ENCODE assay signal across 5 worm cellular contexts in genomic region chrIII:2401126-2402123, ce11.
TF ChIP-seq lines count a peak whose summit lies in the region.

TSS of gene cic-1 (minus strand) at chrIII:2401221.
TSS of gene strm-1 (plus strand) at chrIII:2402070.

TF ChIP-seq in whole organism, L1 larva, 84 proteins besides CTCF, POLR2A, EP300 and RAD21 (continued from another document and continues in another):
- no peak for TF ChIP-seq zag-1 (tag; optimal IDR thresholded peaks at IDR 0.05; lab: Kevin White, UChicago)
- TF ChIP-seq nhr-11 (tag; optimal IDR thresholded peaks at IDR 0.05; lab: Kevin White, UChicago), result peak; percentile 50
- peak; percentile 95 to 96 for TF ChIP-seq lin-35 (GFP tag; optimal IDR thresholded peaks at IDR 0.05; lab: Kevin White, UChicago)
- peak; percentile 55 for TF ChIP-seq isw-1 (GFP tag; IDR thresholded peaks at IDR 0.05; lab: Robert Waterston, UW)
- no peak for TF ChIP-seq unc-62 (GFP tag; optimal IDR thresholded peaks at IDR 0.05; lab: Kevin White, UChicago)
- peak; percentile 62 for TF ChIP-seq unc-86 (tag; optimal IDR thresholded peaks at IDR 0.05; lab: Kevin White, UChicago)
- peak; percentile 43 for TF ChIP-seq fkh-8 (tag; optimal IDR thresholded peaks at IDR 0.05; lab: Kevin White, UChicago)
- no peak for TF ChIP-seq aha-1 (tag; optimal IDR thresholded peaks at IDR 0.05; lab: Kevin White, UChicago)
- TF ChIP-seq efl-3 (GFP tag; optimal IDR thresholded peaks at IDR 0.05; lab: Kevin White, UChicago), result no peak
- peak; percentile 60 for TF ChIP-seq C16A3.4 (tag; optimal IDR thresholded peaks at IDR 0.05; lab: Kevin White, UChicago)
- no peak for TF ChIP-seq alr-1 (tag; optimal IDR thresholded peaks at IDR 0.05; lab: Kevin White, UChicago; ENCODE audit: borderline replicate concordance)
- TF ChIP-seq lin-39 (tag; optimal IDR thresholded peaks at IDR 0.05; lab: Kevin White, UChicago), result peak; percentile 56
- no peak for TF ChIP-seq nhr-76 (tag; optimal IDR thresholded peaks at IDR 0.05; lab: Kevin White, UChicago)
- TF ChIP-seq fkh-4 (tag; optimal IDR thresholded peaks at IDR 0.05; lab: Kevin White, UChicago; ENCODE audit: borderline replicate concordance), result no peak
- no peak for TF ChIP-seq ets-5 (GFP tag; IDR thresholded peaks at IDR 0.05; lab: Robert Waterston, UW)
- peak; percentile 12 for TF ChIP-seq fos-1 (tag; optimal IDR thresholded peaks at IDR 0.05; lab: Kevin White, UChicago)
- no peak for TF ChIP-seq mef-2 (tag; optimal IDR thresholded peaks at IDR 0.05; lab: Kevin White, UChicago)
- TF ChIP-seq mdl-1 (tag; optimal IDR thresholded peaks at IDR 0.05; lab: Kevin White, UChicago), result no peak
- peak; percentile 66 for TF ChIP-seq tbx-2 (tag; optimal IDR thresholded peaks at IDR 0.05; lab: Kevin White, UChicago)
- no peak for TF ChIP-seq pqm-1 (tag; optimal IDR thresholded peaks at IDR 0.05; lab: Kevin White, UChicago)
- TF ChIP-seq rnt-1 (tag; optimal IDR thresholded peaks at IDR 0.05; lab: Kevin White, UChicago), result no peak
- no peak for TF ChIP-seq lin-13 (GFP tag; optimal IDR thresholded peaks at IDR 0.05; lab: Kevin White, UChicago)
- TF ChIP-seq skn-1 (tag; optimal IDR thresholded peaks at IDR 0.05; lab: Kevin White, UChicago), result peak; percentile 59
- peak; percentile 32 for TF ChIP-seq jun-1 (tag; optimal IDR thresholded peaks at IDR 0.05; lab: Kevin White, UChicago)
- TF ChIP-seq unc-30 (tag; optimal IDR thresholded peaks at IDR 0.05; lab: Kevin White, UChicago), result no peak
- TF ChIP-seq nhr-20 (tag; optimal IDR thresholded peaks at IDR 0.05; lab: Kevin White, UChicago), result no peak
- TF ChIP-seq lin-15B (tag; optimal IDR thresholded peaks at IDR 0.05; lab: Kevin White, UChicago), result peak; percentile 44

TF ChIP-seq in whole organism, L2 larva, 48 proteins besides CTCF, POLR2A, EP300 and RAD21 (continued from another document and continues in another):
- TF ChIP-seq ztf-11 (tag; optimal IDR thresholded peaks at IDR 0.05; lab: Kevin White, UChicago), result no peak
- TF ChIP-seq ztf-1 (GFP tag; conservative IDR thresholded peaks at IDR 0.05; lab: Robert Waterston, UW), result no peak
- no peak for TF ChIP-seq mbf-1 (tag; optimal IDR thresholded peaks at IDR 0.05; lab: Kevin White, UChicago)
- TF ChIP-seq unc-62 (GFP tag; optimal IDR thresholded peaks at IDR 0.05; lab: Kevin White, UChicago), result no peak
- peak; percentile 35 for TF ChIP-seq F13H6.1 (tag; optimal IDR thresholded peaks at IDR 0.05; lab: Kevin White, UChicago)
- peak; percentile 57 for TF ChIP-seq blmp-1 (tag; optimal IDR thresholded peaks at IDR 0.05; lab: Kevin White, UChicago; ENCODE audit: insufficient read depth)
- no peak for TF ChIP-seq elt-3 (tag; optimal IDR thresholded peaks at IDR 0.05; lab: Kevin White, UChicago)
- TF ChIP-seq lin-39 (tag; optimal IDR thresholded peaks at IDR 0.05; lab: Kevin White, UChicago), result no peak
- TF ChIP-seq sem-4 (tag; optimal IDR thresholded peaks at IDR 0.05; lab: Kevin White, UChicago), result peak; percentile 19
- peak; percentile 94 for TF ChIP-seq gmeb-1 (tag; optimal IDR thresholded peaks at IDR 0.05; lab: Kevin White, UChicago)
- peak; percentile 7 for TF ChIP-seq ceh-16 (tag; optimal IDR thresholded peaks at IDR 0.05; lab: Kevin White, UChicago)
- peak; percentile 98 for TF ChIP-seq R02D3.7 (tag; optimal IDR thresholded peaks at IDR 0.05; lab: Kevin White, UChicago)
- TF ChIP-seq zag-1 (tag; optimal IDR thresholded peaks at IDR 0.05; lab: Kevin White, UChicago), result no peak
- TF ChIP-seq nhr-23 (tag; optimal IDR thresholded peaks at IDR 0.05; lab: Kevin White, UChicago), result no peak
- peak; percentile 63 for TF ChIP-seq C34F6.9 (tag; optimal IDR thresholded peaks at IDR 0.05; lab: Kevin White, UChicago)
- no peak for TF ChIP-seq lin-11 (tag; optimal IDR thresholded peaks at IDR 0.05; lab: Kevin White, UChicago)
- peak; percentile 82 for TF ChIP-seq unc-55 (GFP tag; optimal IDR thresholded peaks at IDR 0.05; lab: Kevin White, UChicago)
- no peak for TF ChIP-seq alr-1 (tag; optimal IDR thresholded peaks at IDR 0.05; lab: Kevin White, UChicago)
- no peak for TF ChIP-seq ZK546.5 (tag; optimal IDR thresholded peaks at IDR 0.05; lab: Kevin White, UChicago)
- no peak for TF ChIP-seq ama-1 (optimal IDR thresholded peaks at IDR 0.05; lab: Kevin White, UChicago)
- peak; percentile 41 for TF ChIP-seq sma-3 (GFP tag; optimal IDR thresholded peaks at IDR 0.05; lab: Kevin White, UChicago)
- no peak for TF ChIP-seq nhr-21 (tag; optimal IDR thresholded peaks at IDR 0.05; lab: Kevin White, UChicago)
- no peak for TF ChIP-seq nhr-11 (tag; optimal IDR thresholded peaks at IDR 0.05; lab: Kevin White, UChicago)
- no peak for TF ChIP-seq unc-39 (tag; optimal IDR thresholded peaks at IDR 0.05; lab: Kevin White, UChicago)
- no peak for TF ChIP-seq elt-1 (tag; optimal IDR thresholded peaks at IDR 0.05; lab: Kevin White, UChicago)
- TF ChIP-seq sma-9 (GFP tag; optimal IDR thresholded peaks at IDR 0.05; lab: Kevin White, UChicago), result no peak
- TF ChIP-seq sma-9 (tag; optimal IDR thresholded peaks at IDR 0.05; lab: Kevin White, UChicago), result no peak
- TF ChIP-seq aly-2 (tag; optimal IDR thresholded peaks at IDR 0.05; lab: Kevin White, UChicago), result no peak

TF ChIP-seq in whole organism, L3 larva, 47 proteins besides CTCF, POLR2A, EP300 and RAD21 (continued from another document and continues in another):
- TF ChIP-seq nhr-76 (tag; optimal IDR thresholded peaks at IDR 0.05; lab: Kevin White, UChicago) (no peak), pqm-1 (tag; optimal IDR thresholded peaks at IDR 0.05; lab: Kevin White, UChicago) (peak; percentile 6), unc-39 (tag; optimal IDR thresholded peaks at IDR 0.05; lab: Kevin White, UChicago) (no peak), ceh-82 (tag; optimal IDR thresholded peaks at IDR 0.05; lab: Kevin White, UChicago) (no peak), unc-62 (GFP tag; optimal IDR thresholded peaks at IDR 0.05; lab: Kevin White, UChicago) (no peak), egl-5 (tag; optimal IDR thresholded peaks at IDR 0.05; lab: Kevin White, UChicago) (peak; percentile 27), nhr-237 (tag; optimal IDR thresholded peaks at IDR 0.05; lab: Kevin White, UChicago) (no peak), ztf-11 (tag; optimal IDR thresholded peaks at IDR 0.05; lab: Kevin White, UChicago) (no peak), mdl-1 (tag; optimal IDR thresholded peaks at IDR 0.05; lab: Kevin White, UChicago) (no peak), nhr-12 (tag; optimal IDR thresholded peaks at IDR 0.05; lab: Kevin White, UChicago) (no peak), pha-4 (tag; optimal IDR thresholded peaks at IDR 0.05; lab: Kevin White, UChicago) (peak; percentile 56), R02D3.7 (tag; optimal IDR thresholded peaks at IDR 0.05; lab: Kevin White, UChicago) (peak; percentile 98), nhr-67 (tag; optimal IDR thresholded peaks at IDR 0.05; lab: Kevin White, UChicago) (no peak), ceh-9 (tag; optimal IDR thresholded peaks at IDR 0.05; lab: Kevin White, UChicago) (no peak), nhr-43 (tag; optimal IDR thresholded peaks at IDR 0.05; lab: Kevin White, UChicago; ENCODE audit: poor library complexity, severe bottlenecking) (no peak), elt-1 (tag; optimal IDR thresholded peaks at IDR 0.05; lab: Kevin White, UChicago) (no peak), eor-1 (tag; optimal IDR thresholded peaks at IDR 0.05; lab: Kevin White, UChicago) (no peak), fkh-2 (tag; optimal IDR thresholded peaks at IDR 0.05; lab: Kevin White, UChicago) (no peak), skn-1 (tag; optimal IDR thresholded peaks at IDR 0.05; lab: Kevin White, UChicago) (no peak), hmg-11 (tag; optimal IDR thresholded peaks at IDR 0.05; lab: Kevin White, UChicago) (peak; percentile 59), fkh-10 (GFP tag; optimal IDR thresholded peaks at IDR 0.05; lab: Kevin White, UChicago) (no peak), ZK546.5 (tag; optimal IDR thresholded peaks at IDR 0.05; lab: Kevin White, UChicago) (no peak), lsy-12 (tag; optimal IDR thresholded peaks at IDR 0.05; lab: Kevin White, UChicago) (no peak), elt-2 (tag; optimal IDR thresholded peaks at IDR 0.05; lab: Kevin White, UChicago) (no peak), nhr-25 (tag; optimal IDR thresholded peaks at IDR 0.05; lab: Kevin White, UChicago) (no peak), zag-1 (tag; optimal IDR thresholded peaks at IDR 0.05; lab: Kevin White, UChicago) (no peak), sea-2 (GFP tag; optimal IDR thresholded peaks at IDR 0.05; lab: Kevin White, UChicago) (no peak), tbx-2 (tag; optimal IDR thresholded peaks at IDR 0.05; lab: Kevin White, UChicago) (no peak), ceh-16 (tag; optimal IDR thresholded peaks at IDR 0.05; lab: Kevin White, UChicago) (no peak), nhr-28 (tag; optimal IDR thresholded peaks at IDR 0.05; lab: Kevin White, UChicago) (no peak)

TF ChIP-seq in whole organism, L4 larva, 104 proteins besides CTCF, POLR2A, EP300 and RAD21 (continued from another document and continues in another):
- TF ChIP-seq lin-1 (GFP tag; IDR thresholded peaks at IDR 0.05; lab: Robert Waterston, UW) (no peak), Y48G9A.11 (GFP tag; IDR thresholded peaks at IDR 0.05; lab: Robert Waterston, UW) (peak; percentile 99), dmd-6 (GFP tag; IDR thresholded peaks at IDR 0.05; lab: Robert Waterston, UW) (no peak), ceh-62 (tag; optimal IDR thresholded peaks at IDR 0.05; lab: Kevin White, UChicago) (no peak), attf-4 (tag; optimal IDR thresholded peaks at IDR 0.05; lab: Kevin White, UChicago) (no peak), ZK337.2 (GFP tag; IDR thresholded peaks at IDR 0.05; lab: Robert Waterston, UW) (no peak), T20F7.1 (GFP tag; optimal IDR thresholded peaks at IDR 0.05; lab: Kevin White, UChicago) (peak; percentile 98), tag-97 (GFP tag; IDR thresholded peaks at IDR 0.05; lab: Robert Waterston, UW) (no peak), aha-1 (tag; lab: Kevin White, UChicago) (peak; percentile 93), ztf-7 (tag; optimal IDR thresholded peaks at IDR 0.05; lab: Kevin White, UChicago) (no peak), ceh-28 (tag; optimal IDR thresholded peaks at IDR 0.05; lab: Kevin White, UChicago) (no peak), daf-16 (GFP tag; optimal IDR thresholded peaks at IDR 0.05; lab: Kevin White, UChicago) (no peak), daf-16 (tag; optimal IDR thresholded peaks at IDR 0.05; lab: Kevin White, UChicago) (peak; percentile 25), nhr-11 (tag; optimal IDR thresholded peaks at IDR 0.05; lab: Kevin White, UChicago) (no peak), saeg-2 (GFP tag; IDR thresholded peaks at IDR 0.05; lab: Robert Waterston, UW) (no peak), mes-2 (tag; optimal IDR thresholded peaks at IDR 0.05; lab: Kevin White, UChicago; ENCODE audit: poor library complexity, severe bottlenecking) (peak; percentile 71), dve-1 (tag; optimal IDR thresholded peaks at IDR 0.05; lab: Kevin White, UChicago; ENCODE audit: insufficient read depth) (peak; percentile 26), F44E2.7 (GFP tag; IDR thresholded peaks at IDR 0.05; lab: Robert Waterston, UW) (no peak), daf-8 (GFP tag; IDR thresholded peaks at IDR 0.05; lab: Robert Waterston, UW) (no peak), hlh-30 (tag; optimal IDR thresholded peaks at IDR 0.05; lab: Kevin White, UChicago; ENCODE audit: insufficient read depth) (peak; percentile 25), lin-38 (GFP tag; IDR thresholded peaks at IDR 0.05; lab: Robert Waterston, UW) (peak; percentile 51), zip-11 (GFP tag; IDR thresholded peaks at IDR 0.05; lab: Robert Waterston, UW) (no peak), lsy-2 (tag; optimal IDR thresholded peaks at IDR 0.05; lab: Kevin White, UChicago) (peak in 1 of 2 experiments; percentile 80), dpl-1 (GFP tag; optimal IDR thresholded peaks at IDR 0.05; lab: Kevin White, UChicago) (peak; percentile 92), Y75B8A.6 (GFP tag; IDR thresholded peaks at IDR 0.05; lab: Robert Waterston, UW) (no peak), lin-15B (tag; optimal IDR thresholded peaks at IDR 0.05; lab: Kevin White, UChicago) (no peak), dmd-8 (GFP tag; IDR thresholded peaks at IDR 0.05; lab: Robert Waterston, UW) (no peak), Y5F2A.4 (GFP tag; optimal IDR thresholded peaks at IDR 0.05; lab: Kevin White, UChicago) (no peak), mep-1 (tag; optimal IDR thresholded peaks at IDR 0.05; lab: Kevin White, UChicago) (peak; percentile 38), R02D3.7 (tag; optimal IDR thresholded peaks at IDR 0.05; lab: Kevin White, UChicago) (peak; percentile 74), unc-62 (GFP tag; optimal IDR thresholded peaks at IDR 0.05 in 1 of 2; lab: Kevin White, UChicago) (peak in 1 of 2 experiments; percentile 4), unc-62 (tag; optimal IDR thresholded peaks at IDR 0.05; lab: Kevin White, UChicago) (no peak)

TF ChIP-seq in whole organism, mixed stage, embryonic, 35 proteins besides CTCF, POLR2A, EP300 and RAD21 (continued from another document):
- TF ChIP-seq ztf-11 (tag; optimal IDR thresholded peaks at IDR 0.05; lab: Kevin White, UChicago), result no peak
- no peak for TF ChIP-seq elt-3 (tag; optimal IDR thresholded peaks at IDR 0.05; lab: Kevin White, UChicago)
- TF ChIP-seq pha-4 (tag; optimal IDR thresholded peaks at IDR 0.05; lab: Kevin White, UChicago), result no peak
- TF ChIP-seq unc-62 (GFP tag; optimal IDR thresholded peaks at IDR 0.05; lab: Kevin White, UChicago), result no peak
- TF ChIP-seq M03D4.4 (tag; optimal IDR thresholded peaks at IDR 0.05; lab: Kevin White, UChicago), result no peak
- TF ChIP-seq nhr-237 (tag; optimal IDR thresholded peaks at IDR 0.05; lab: Kevin White, UChicago), result peak; percentile 20
- no peak for TF ChIP-seq nhr-2 (tag; optimal IDR thresholded peaks at IDR 0.05; lab: Kevin White, UChicago)
- TF ChIP-seq lin-32 (GFP tag; optimal IDR thresholded peaks at IDR 0.05; lab: Kevin White, UChicago), result no peak
- no peak for TF ChIP-seq sem-2 (GFP tag; optimal IDR thresholded peaks at IDR 0.05; lab: Kevin White, UChicago)
- TF ChIP-seq nhr-12 (tag; optimal IDR thresholded peaks at IDR 0.05; lab: Kevin White, UChicago), result no peak
- peak; percentile 77 for TF ChIP-seq ces-1 (GFP tag; optimal IDR thresholded peaks at IDR 0.05; lab: Kevin White, UChicago)
- TF ChIP-seq drap-1 (GFP tag; optimal IDR thresholded peaks at IDR 0.05; lab: Kevin White, UChicago), result no peak
- TF ChIP-seq unc-120 (tag; optimal IDR thresholded peaks at IDR 0.05; lab: Kevin White, UChicago; ENCODE audit: poor library complexity, severe bottlenecking), result peak; percentile 38
- TF ChIP-seq unc-39 (tag; optimal IDR thresholded peaks at IDR 0.05; lab: Kevin White, UChicago), result no peak
- TF ChIP-seq snpc-4 (tag; optimal IDR thresholded peaks at IDR 0.05; lab: Kevin White, UChicago), result no peak
- TF ChIP-seq ham-2 (GFP tag; optimal IDR thresholded peaks at IDR 0.05; lab: Kevin White, UChicago), result peak; percentile 40
